In genomic region chrV:1252794-1253193, ce11 we compare ENCODE assay signal across 3 worm cellular contexts.
TF ChIP-seq lines count a peak whose summit lies in the region.

No protein-coding gene starts in this region.

TF ChIP-seq in whole organism, L4 larva, 104 proteins besides CTCF, POLR2A, EP300 and RAD21:
- TF ChIP-seq lin-1 (GFP tag; IDR thresholded peaks at IDR 0.05; lab: Robert Waterston, UW) (no peak), rbr-2 (tag; optimal IDR thresholded peaks at IDR 0.05; lab: Kevin White, UChicago) (no peak), aly-2 (tag; optimal IDR thresholded peaks at IDR 0.05; lab: Kevin White, UChicago) (no peak), lin-15B (tag; optimal IDR thresholded peaks at IDR 0.05; lab: Kevin White, UChicago) (no peak), aha-1 (tag; lab: Kevin White, UChicago) (peak; percentile 1), T20F7.1 (GFP tag; optimal IDR thresholded peaks at IDR 0.05; lab: Kevin White, UChicago) (no peak), ceh-32 (tag; optimal IDR thresholded peaks at IDR 0.05; lab: Kevin White, UChicago; ENCODE audit: poor library complexity) (no peak)
TF ChIP-seq in whole organism, L4 larva: peak in this region for 1.

TF ChIP-seq in whole organism, late embryonic, 69 proteins besides CTCF, POLR2A, EP300 and RAD21:
- TF ChIP-seq sox-4 (tag; optimal IDR thresholded peaks at IDR 0.05; lab: Kevin White, UChicago) (no peak), ceh-24 (tag; optimal IDR thresholded peaks at IDR 0.05; lab: Kevin White, UChicago) (no peak), ref-2 (tag; optimal IDR thresholded peaks at IDR 0.05; lab: Kevin White, UChicago) (no peak), ceh-22 (tag; optimal IDR thresholded peaks at IDR 0.05; lab: Kevin White, UChicago) (no peak), unc-3 (GFP tag; conservative IDR thresholded peaks at IDR 0.05; lab: Robert Waterston, UW) (no peak), unc-3 (tag; optimal IDR thresholded peaks at IDR 0.05; lab: Kevin White, UChicago) (no peak), unc-42 (tag; optimal IDR thresholded peaks at IDR 0.05; lab: Kevin White, UChicago) (peak; percentile 97), npax-4 (tag; optimal IDR thresholded peaks at IDR 0.05; lab: Kevin White, UChicago) (no peak)

TF ChIP-seq in whole organism, mixed stage, embryonic, 35 proteins besides CTCF, POLR2A, EP300 and RAD21:
- TF ChIP-seq ces-1 (GFP tag; optimal IDR thresholded peaks at IDR 0.05; lab: Kevin White, UChicago) (peak; percentile 97), elt-1 (tag; optimal IDR thresholded peaks at IDR 0.05; lab: Kevin White, UChicago; ENCODE audit: borderline replicate concordance, insufficient read depth) (no peak)
